Fruit fly (Drosophila melanogaster): ENCODE results near the gene CG31809.

- no peak for TF ChIP-seq CG11617 (GFP tag; optimal IDR thresholded peaks at IDR 0.05)
- no peak for TF ChIP-seq toe (GFP tag; optimal IDR thresholded peaks at IDR 0.05)
- TF ChIP-seq CG1620 (GFP tag; optimal IDR thresholded peaks at IDR 0.05) = no peak
- no peak for TF ChIP-seq Crg-1 (GFP tag; optimal IDR thresholded peaks at IDR 0.05)
- peak; percentile 46 for TF ChIP-seq kay (GFP tag; ENCODE audit: borderline replicate concordance)
- TF ChIP-seq CG7045 (GFP tag; optimal IDR thresholded peaks at IDR 0.05) = peak; percentile 2
- peak; percentile 1 for TF ChIP-seq Mnt (GFP tag; optimal IDR thresholded peaks at IDR 0.05)
- TF ChIP-seq CG14711 (tag; optimal IDR thresholded peaks at IDR 0.05) = peak; percentile 14
- TF ChIP-seq CG12768 (GFP tag; optimal IDR thresholded peaks at IDR 0.05) = no peak
- no peak for TF ChIP-seq Clk (GFP tag; optimal IDR thresholded peaks at IDR 0.05)
- no peak for TF ChIP-seq CG7101 (tag; optimal IDR thresholded peaks at IDR 0.05)
These were observed 40.1 kb downstream of the CG31809 start for dm6 chr2L:16818335-16818973.
